Worm (Caenorhabditis elegans): Measurements from ENCODE around the gene clec-146.

- TF ChIP-seq ztf-29 (GFP tag; IDR thresholded peaks at IDR 0.05), result no peak
- no peak for TF ChIP-seq tab-1 (GFP tag; IDR thresholded peaks at IDR 0.05)
- no peak for TF ChIP-seq med-1 (GFP tag; optimal IDR thresholded peaks at IDR 0.05; ENCODE audit: insufficient read depth)
These were observed 19.5 kb upstream of the clec-146 start, which contains the start of gene gst-15 for ce11 chrII:13613096-13613495.
